Worm (Caenorhabditis elegans) whole organism, L4 larva: ENCODE data around the gene T24D5.6.

Source experiments
- D1046.2 ChIP-seq: fragments of 200-800 bp; sonication (Bioruptor generic); IDR thresholded peaks from 2 replicates; pipeline ENCODE4 v1.3.6; 2022; ENCODE audit warnings: missing genetic modification characterization, missing compliant biosample characterization
- F10B5.3 ChIP-seq: sonication (generic microtip); optimal IDR thresholded peaks from 2 replicates; lab custom pipeline; 2016; ENCODE audit warnings: mild to moderate bottlenecking, missing genetic modification characterization, missing compliant biosample characterization
- F37D6.2 ChIP-seq: sonication (generic microtip); optimal IDR thresholded peaks from 2 replicates; lab custom pipeline; 2016; ENCODE audit warnings: mild to moderate bottlenecking, missing genetic modification characterization, missing compliant biosample characterization
- R02D3.7 ChIP-seq: fragments of 150-350 bp; sonication (generic microtip); optimal IDR thresholded peaks from 3 replicates; lab custom pipeline; 2014; ENCODE audit warnings: missing biosample characterization, missing genetic modification characterization
- ama-1 ChIP-seq: fragments of 150-350 bp; optimal IDR thresholded peaks from 2 replicates; lab custom pipeline; 2014; ENCODE audit warnings: inconsistent platforms, mixed read lengths
- arid-1 ChIP-seq: fragments of 200-800 bp; sonication (Bioruptor generic); conservative IDR thresholded peaks from 2 replicates; pipeline ENCODE4 v1.3.6; 2022; ENCODE audit warnings: missing genetic modification reagents, missing genetic modification characterization, missing compliant biosample characterization
- attf-4 ChIP-seq: sonication (generic microtip); optimal IDR thresholded peaks from 3 replicates; lab custom pipeline; 2017; ENCODE audit warnings: missing biosample characterization, missing genetic modification characterization
- ceh-32 ChIP-seq: sonication (generic microtip); optimal IDR thresholded peaks from 2 replicates; lab custom pipeline; 2016; ENCODE audit warnings: mild to moderate bottlenecking, missing genetic modification characterization, missing compliant biosample characterization; ENCODE audit not compliant: poor library complexity
- ceh-44 ChIP-seq: fragments of 200-800 bp; sonication (Bioruptor generic); IDR thresholded peaks from 2 replicates; pipeline ENCODE4 v1.3.6; 2022; ENCODE audit warnings: missing genetic modification reagents, missing genetic modification characterization, missing compliant biosample characterization
- ceh-62 ChIP-seq: sonication (generic microtip); optimal IDR thresholded peaks from 2 replicates; lab custom pipeline; 2017; ENCODE audit warnings: missing biosample characterization, missing genetic modification characterization
- ceh-82 ChIP-seq: sonication (generic microtip); optimal IDR thresholded peaks from 2 replicates; lab custom pipeline; 2017; ENCODE audit warnings: missing biosample characterization, missing genetic modification characterization
- daf-19 ChIP-seq: fragments of 200-800 bp; sonication (Bioruptor generic); conservative IDR thresholded peaks from 2 replicates; pipeline ENCODE4 v1.3.6; 2022; ENCODE audit warnings: missing genetic modification characterization, missing compliant biosample characterization
- daf-8 ChIP-seq: fragments of 200-800 bp; sonication (Bioruptor generic); IDR thresholded peaks from 2 replicates; pipeline ENCODE4 v1.3.6; 2022; ENCODE audit warnings: missing genetic modification characterization, missing compliant biosample characterization
- dmd-6 ChIP-seq: fragments of 200-800 bp; sonication (Bioruptor generic); IDR thresholded peaks from 2 replicates; pipeline ENCODE4 v1.3.6; 2022; ENCODE audit warnings: missing genetic modification reagents, missing genetic modification characterization, missing compliant biosample characterization
- dmd-8 ChIP-seq: fragments of 200-800 bp; sonication (Bioruptor generic); IDR thresholded peaks from 2 replicates; pipeline ENCODE4 v1.3.6; 2022; ENCODE audit warnings: missing genetic modification characterization, missing compliant biosample characterization
- dpl-1 ChIP-seq: fragments of 150-350 bp; optimal IDR thresholded peaks from 2 replicates; lab custom pipeline; 2014; ENCODE audit warnings: missing biosample characterization, missing genetic modification reagents, missing genetic modification characterization
- duxl-1 ChIP-seq: sonication (generic microtip); optimal IDR thresholded peaks from 2 replicates; lab custom pipeline; 2016; ENCODE audit warnings: mild to moderate bottlenecking, missing genetic modification characterization, moderate library complexity, missing compliant biosample characterization; ENCODE audit not compliant: poor library complexity
- dve-1 ChIP-seq: sonication (generic microtip); optimal IDR thresholded peaks from 2 replicates; lab custom pipeline; 2017; ENCODE audit warnings: antibody characterized with exemption, mild to moderate bottlenecking, missing genetic modification characterization, missing compliant biosample characterization; ENCODE audit not compliant: insufficient read depth
- fos-1 ChIP-seq: fragments of 150-350 bp; optimal IDR thresholded peaks from 2 replicates; lab custom pipeline; 2014; ENCODE audit warnings: missing biosample characterization, missing genetic modification characterization
- gei-8 ChIP-seq: fragments of 200-800 bp; sonication (Bioruptor generic); optimal IDR thresholded peaks from 2 replicates; lab custom pipeline; 2018; ENCODE audit warnings: mild to moderate bottlenecking, missing genetic modification characterization, missing compliant biosample characterization
- hlh-30 ChIP-seq: sonication (generic microtip); optimal IDR thresholded peaks from 2 replicates; lab custom pipeline; 2017; ENCODE audit warnings: antibody characterized with exemption, mild to moderate bottlenecking, missing genetic modification characterization, missing compliant biosample characterization; ENCODE audit not compliant: insufficient read depth
- hmg-1.1 ChIP-seq: fragments of 200-800 bp; sonication (Bioruptor generic); IDR thresholded peaks from 2 replicates; pipeline ENCODE4 v1.3.6; 2022; ENCODE audit warnings: missing genetic modification reagents, missing genetic modification characterization, missing compliant biosample characterization
- lin-1 ChIP-seq: fragments of 200-800 bp; sonication (Bioruptor generic); IDR thresholded peaks from 2 replicates; pipeline ENCODE4 v1.3.6; 2022; ENCODE audit warnings: missing genetic modification reagents, missing genetic modification characterization, missing compliant biosample characterization
- lin-13 ChIP-seq: fragments of 150-350 bp; optimal IDR thresholded peaks from 2 replicates; lab custom pipeline; 2014; ENCODE audit warnings: missing biosample characterization, missing genetic modification reagents, missing genetic modification characterization
- lin-38 ChIP-seq: fragments of 200-800 bp; sonication (Bioruptor generic); IDR thresholded peaks from 2 replicates; pipeline ENCODE4 v1.3.6; 2022; ENCODE audit warnings: missing genetic modification reagents, missing genetic modification characterization, missing compliant biosample characterization
- lin-39 ChIP-seq: fragments of 150-350 bp; optimal IDR thresholded peaks from 2 replicates; lab custom pipeline; 2014; ENCODE audit warnings: missing biosample characterization, missing genetic modification reagents, missing genetic modification characterization
- madf-5 ChIP-seq, 2 experiments: fragments of 200-800 bp; sonication (Bioruptor generic); IDR thresholded peaks; 2 replicates each; pipeline ENCODE4 v1.3.6; 2022; ENCODE audit warnings: missing compliant biosample characterization in 2 of 2, missing genetic modification characterization in 2 of 2
- madf-9 ChIP-seq: fragments of 200-800 bp; sonication (Bioruptor generic); conservative IDR thresholded peaks from 2 replicates; pipeline ENCODE4 v1.3.6; 2022; ENCODE audit warnings: missing genetic modification reagents, missing genetic modification characterization, missing compliant biosample characterization
- mdl-1 ChIP-seq, 2 experiments: fragments of 150-350 bp in 1 of 2; sonication (generic microtip) in 1 of 2; optimal IDR thresholded peaks; 2 replicates each; lab custom pipeline; 2014 to 2017; ENCODE audit warnings: missing biosample characterization in 2 of 2, missing genetic modification characterization in 2 of 2
- mes-2 ChIP-seq: sonication (generic microtip); optimal IDR thresholded peaks from 2 replicates; lab custom pipeline; 2016; ENCODE audit warnings: missing genotype, mild to moderate bottlenecking, missing genetic modification characterization, missing compliant biosample characterization; ENCODE audit not compliant: poor library complexity, severe bottlenecking
- mxl-2 ChIP-seq: fragments of 200-800 bp; sonication (Bioruptor generic); conservative IDR thresholded peaks from 2 replicates; pipeline ENCODE4 v1.3.6; 2022; ENCODE audit warnings: missing genetic modification reagents, missing genetic modification characterization, missing compliant biosample characterization
- nhr-111 ChIP-seq: fragments of 200-800 bp; sonication (Bioruptor generic); optimal IDR thresholded peaks from 2 replicates; lab custom pipeline; 2018; ENCODE audit warnings: mild to moderate bottlenecking, missing genetic modification characterization, missing compliant biosample characterization
- nhr-237 ChIP-seq: sonication (generic microtip); optimal IDR thresholded peaks from 2 replicates; lab custom pipeline; 2017; ENCODE audit warnings: missing biosample characterization, missing genetic modification characterization
- nhr-25 ChIP-seq: sonication (generic microtip); optimal IDR thresholded peaks from 2 replicates; lab custom pipeline; 2017; ENCODE audit warnings: missing genetic modification characterization, mild to moderate bottlenecking, missing compliant biosample characterization, antibody characterized with exemption, moderate library complexity, borderline replicate concordance; ENCODE audit not compliant: insufficient read depth
- nhr-48 ChIP-seq: sonication (generic microtip); optimal IDR thresholded peaks from 2 replicates; lab custom pipeline; 2016; ENCODE audit warnings: mild to moderate bottlenecking, missing genetic modification characterization, missing compliant biosample characterization
- pha-4 ChIP-seq, 2 experiments: fragments of 150-350 bp in 1 of 2; fragments of 200-800 bp in 1 of 2; sonication (Bioruptor generic) in 1 of 2; IDR thresholded peaks in 1 of 2; optimal IDR thresholded peaks in 1 of 2; 2 replicates each; pipeline versions ENCODE4 v1.3.6 to Lab custom; 2014 to 2022; ENCODE audit warnings: missing genetic modification characterization in 2 of 2, missing genetic modification reagents in 2 of 2, missing biosample characterization in 1 of 2, missing compliant biosample characterization in 1 of 2
- php-3 ChIP-seq: fragments of 200-800 bp; sonication (Bioruptor generic); IDR thresholded peaks from 2 replicates; pipeline ENCODE4 v1.3.6; 2022; ENCODE audit warnings: missing genetic modification reagents, missing genetic modification characterization, missing compliant biosample characterization
- pqm-1 ChIP-seq: sonication (generic microtip); optimal IDR thresholded peaks from 2 replicates; lab custom pipeline; 2017; ENCODE audit warnings: missing biosample characterization, missing genetic modification characterization
- rbr-2 ChIP-seq: sonication (generic microtip); optimal IDR thresholded peaks from 2 replicates; lab custom pipeline; 2016; ENCODE audit warnings: missing genotype, missing genetic modification characterization, missing compliant biosample characterization
- saeg-2 ChIP-seq: fragments of 200-800 bp; sonication (Bioruptor generic); IDR thresholded peaks from 2 replicates; pipeline ENCODE4 v1.3.6; 2022; ENCODE audit warnings: missing genetic modification reagents, missing genetic modification characterization, missing compliant biosample characterization
- sdz-12 ChIP-seq: fragments of 200-800 bp; sonication (Bioruptor generic); optimal IDR thresholded peaks from 2 replicates; lab custom pipeline; 2018; ENCODE audit warnings: mild to moderate bottlenecking, missing genetic modification characterization, missing compliant biosample characterization
- set-16 ChIP-seq: fragments of 200-800 bp; sonication (Bioruptor generic); IDR thresholded peaks from 2 replicates; pipeline ENCODE4 v1.3.6; 2022; ENCODE audit warnings: missing genetic modification reagents, missing genetic modification characterization, missing compliant biosample characterization
- skn-1 ChIP-seq: fragments of 150-350 bp; optimal IDR thresholded peaks from 2 replicates; lab custom pipeline; 2014; ENCODE audit warnings: missing biosample characterization, missing genetic modification characterization
- snpc-4 ChIP-seq: fragments of 150-350 bp; optimal IDR thresholded peaks from 2 replicates; lab custom pipeline; 2014; ENCODE audit warnings: missing biosample characterization, missing genetic modification characterization
- tag-97 ChIP-seq: fragments of 200-800 bp; sonication (Bioruptor generic); IDR thresholded peaks from 2 replicates; pipeline ENCODE4 v1.3.6; 2022; ENCODE audit warnings: missing genetic modification characterization, missing compliant biosample characterization
- tra-1 ChIP-seq: fragments of 200-800 bp; sonication (Bioruptor generic); IDR thresholded peaks from 2 replicates; pipeline ENCODE4 v1.3.6; 2022; ENCODE audit warnings: missing genetic modification reagents, missing genetic modification characterization, missing compliant biosample characterization
- unc-39 ChIP-seq: sonication (generic microtip); optimal IDR thresholded peaks from 2 replicates; lab custom pipeline; 2017; ENCODE audit warnings: missing biosample characterization, missing genetic modification characterization
- vab-7 ChIP-seq: fragments of 200-800 bp; sonication (Bioruptor generic); IDR thresholded peaks from 2 replicates; pipeline ENCODE4 v1.3.6; 2022; ENCODE audit warnings: missing genetic modification reagents, missing genetic modification characterization, missing compliant biosample characterization
- zfp-3 ChIP-seq: fragments of 200-800 bp; sonication (Bioruptor generic); conservative IDR thresholded peaks from 2 replicates; pipeline ENCODE4 v1.3.6; 2022; ENCODE audit warnings: missing genetic modification reagents, missing genetic modification characterization, missing compliant biosample characterization
- ztf-7 ChIP-seq: fragments of 150-350 bp; optimal IDR thresholded peaks from 2 replicates; lab custom pipeline; 2014; ENCODE audit warnings: missing biosample characterization, missing genetic modification characterization

The T24D5.6 gene

DNA sequence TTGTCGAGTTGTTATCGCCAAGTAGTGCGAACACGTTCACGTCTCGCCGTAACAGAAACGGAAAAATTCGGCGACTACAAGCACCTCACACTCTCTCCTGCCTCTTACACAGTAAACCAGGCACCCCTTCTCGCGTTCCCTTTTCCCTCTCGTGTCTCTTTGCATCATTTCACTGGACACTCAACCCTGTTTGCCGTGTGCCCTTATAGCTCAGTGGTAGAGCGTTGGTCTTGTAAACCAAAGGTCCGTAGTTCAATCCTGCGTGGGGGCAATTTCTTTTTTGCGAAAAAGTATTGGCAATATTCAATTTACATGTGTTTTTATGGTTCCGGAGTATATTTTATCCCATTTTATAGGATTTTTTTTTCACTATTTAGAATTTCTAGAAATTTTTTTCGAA is 39.8 kb upstream of the T24D5.6 start (continued):
- TF ChIP-seq skn-1 (tag; lab: Kevin White, UChicago) (no peak), dpl-1 (GFP tag; lab: Kevin White, UChicago) (no peak), daf-19 (peak; percentile 93), nhr-111 (GFP tag; lab: Kevin White, UChicago) (peak; percentile 86), attf-4 (no peak), duxl-1 (tag; lab: Kevin White, UChicago) (peak; percentile 94), dmd-8 (GFP tag; lab: Robert Waterston, UW) (peak; percentile 98), mxl-2 (peak; percentile 81), unc-39 (no peak), ceh-82 (tag; lab: Kevin White, UChicago) (no peak), F37D6.2 (peak; percentile 63), pha-4 (GFP tag; IDR thresholded peaks at IDR 0.05; lab: Robert Waterston, UW) (peak; percentile 93), pha-4 (tag; optimal IDR thresholded peaks at IDR 0.05; lab: Kevin White, UChicago) (no peak), php-3 (GFP tag; lab: Robert Waterston, UW) (no peak; the same call in 1 of the 2 replicates), R02D3.7 (no peak), fos-1 (tag; lab: Kevin White, UChicago) (no peak), pqm-1 (tag; lab: Kevin White, UChicago) (no peak), tag-97 (GFP tag; lab: Robert Waterston, UW) (no peak), hmg-1.1 (GFP tag; lab: Robert Waterston, UW) (peak; percentile 97), daf-8 (GFP tag; lab: Robert Waterston, UW) (no peak), tra-1 (GFP tag; lab: Robert Waterston, UW) (peak; percentile 95), F10B5.3 (tag; lab: Kevin White, UChicago) (peak; percentile 75), madf-9 (GFP tag; lab: Robert Waterston, UW) (no peak; the same call in 1 of the 2 replicates), saeg-2 (GFP tag; lab: Robert Waterston, UW) (peak; percentile 93), sdz-12 (GFP tag; lab: Kevin White, UChicago) (peak; percentile 66), ceh-32 (tag; lab: Kevin White, UChicago) (peak; percentile 47), mes-2 (tag; lab: Kevin White, UChicago) (no peak), arid-1 (GFP tag; lab: Robert Waterston, UW) (peak; percentile 88), lin-1 (no peak), dmd-6 (GFP tag; lab: Robert Waterston, UW) (peak; percentile 79), nhr-25 (tag; lab: Kevin White, UChicago) (no peak), zfp-3 (no peak; the same call in 1 of the 2 replicates), hlh-30 (tag; lab: Kevin White, UChicago) (peak; percentile 55), nhr-48 (tag; lab: Kevin White, UChicago) (peak; percentile 75), ztf-7 (tag; lab: Kevin White, UChicago) (no peak), snpc-4 (tag; lab: Kevin White, UChicago) (no peak), ceh-62 (tag; lab: Kevin White, UChicago) (no peak), lin-13 (GFP tag; lab: Kevin White, UChicago) (no peak), lin-39 (tag; lab: Kevin White, UChicago) (no peak), dve-1 (tag; lab: Kevin White, UChicago) (no peak), ama-1 (lab: Kevin White, UChicago) (no peak), nhr-237 (tag; lab: Kevin White, UChicago) (no peak), rbr-2 (tag; lab: Kevin White, UChicago) (peak; percentile 82), vab-7 (GFP tag; lab: Robert Waterston, UW) (peak; percentile 96), mdl-1 (tag; optimal IDR thresholded peaks at IDR 0.05; lab: Kevin White, UChicago) (peak in 1 of 2 experiments; percentile 9), gei-8 (GFP tag; lab: Kevin White, UChicago) (peak; percentile 78), ceh-44 (GFP tag; lab: Robert Waterston, UW) (0 out of 2 replicates have a peak, but pooled peaks have one; percentile 60), madf-5 (GFP tag; IDR thresholded peaks at IDR 0.05; lab: Robert Waterston, UW) (peak; percentile 92 to 96), lin-38 (GFP tag; lab: Robert Waterston, UW) (no peak; the same call in 1 of the 2 replicates), D1046.2 (GFP tag; lab: Robert Waterston, UW) (peak; percentile 93), set-16 (GFP tag; lab: Robert Waterston, UW) (no peak)
